Worm (Caenorhabditis elegans): ENCODE data around the gene mdt-19.
"Not testable (repeated sequence)": the region's sequence is repeated elsewhere in the genome, so short reads cannot be mapped to it uniquely, and the experiment has no call there.

The mdt-19 gene

DNA sequence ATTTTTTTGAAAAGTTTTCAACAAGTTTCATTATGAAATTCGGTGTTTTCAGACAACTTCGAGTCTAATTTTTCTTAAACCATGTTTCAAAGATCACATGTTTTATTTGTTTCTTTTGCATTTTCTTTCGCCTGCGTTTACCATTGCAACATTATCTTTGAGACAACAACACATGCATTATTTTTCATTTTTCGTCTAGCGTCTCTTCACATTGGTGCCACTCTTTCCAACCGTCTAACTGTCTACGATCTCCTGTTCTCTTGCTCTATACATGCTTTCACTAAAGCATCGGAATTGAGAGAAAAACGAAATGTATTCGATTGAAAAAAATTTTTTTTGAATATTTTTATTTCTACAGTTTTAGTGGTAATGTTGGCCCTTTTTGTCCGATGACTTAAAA, 19.3 kb upstream of the mdt-19 start:
- TF ChIP-seq W03F9.2 (tag; optimal IDR thresholded peaks at IDR 0.05) (no peak), dao-5 (tag; optimal IDR thresholded peaks at IDR 0.05) (no peak), him-1 (tag; optimal IDR thresholded peaks at IDR 0.05) (no peak)

DNA sequence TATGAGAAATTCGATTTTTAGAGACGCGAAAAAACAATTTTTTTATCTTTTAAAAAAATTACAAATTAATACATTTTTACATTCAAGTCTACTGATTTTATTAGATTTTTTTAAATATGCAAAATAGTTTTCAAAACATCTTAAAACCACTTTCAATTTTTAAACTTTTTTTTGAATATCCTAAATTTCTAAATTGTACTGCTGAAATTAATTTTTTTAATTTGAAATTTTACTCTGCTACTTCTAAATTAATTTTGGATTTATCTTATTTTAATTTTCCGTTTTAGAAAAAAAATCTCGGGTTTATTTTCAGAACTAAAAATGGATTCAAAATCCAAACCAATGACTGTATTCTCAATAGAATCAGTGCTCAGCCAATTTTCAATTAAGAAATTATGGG, 18.9 kb upstream of the mdt-19 start, which contains the start of gene Y71H2B.8:
Gene Y71H2B.8 (plus strand): TSS at position 301 of the 400 bp plus-strand sequence.
- TF ChIP-seq dao-5 (tag; optimal IDR thresholded peaks at IDR 0.05) (no peak), W03F9.2 (tag; optimal IDR thresholded peaks at IDR 0.05) (no peak), him-1 (tag; optimal IDR thresholded peaks at IDR 0.05) (no peak)

DNA sequence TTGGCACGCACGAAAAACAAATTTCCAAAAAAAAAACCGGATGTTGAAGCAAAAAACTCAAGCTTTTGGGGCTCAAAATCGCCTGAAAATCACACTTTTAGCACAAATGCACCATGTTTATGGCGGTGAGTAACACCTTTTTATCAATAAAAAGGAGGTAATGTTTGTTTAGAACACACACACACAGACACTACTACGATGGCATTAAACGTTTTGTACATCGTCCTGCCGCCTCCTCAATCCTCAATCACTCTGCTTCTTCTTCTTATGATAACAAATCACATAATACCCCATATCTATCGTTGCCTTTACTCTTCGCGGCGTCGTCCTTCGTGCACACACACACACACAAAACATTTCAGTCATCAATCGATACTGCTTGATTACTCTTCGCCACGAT, 11.7 kb upstream of the mdt-19 start, which contains the start of gene gpa-17:
Gene gpa-17 (plus strand): TSS at position 363 of the 400 bp plus-strand sequence.
- TF ChIP-seq W03F9.2 (tag; optimal IDR thresholded peaks at IDR 0.05) (no peak), dao-5 (tag; optimal IDR thresholded peaks at IDR 0.05) (no peak), him-1 (tag; optimal IDR thresholded peaks at IDR 0.05) (no peak)

DNA sequence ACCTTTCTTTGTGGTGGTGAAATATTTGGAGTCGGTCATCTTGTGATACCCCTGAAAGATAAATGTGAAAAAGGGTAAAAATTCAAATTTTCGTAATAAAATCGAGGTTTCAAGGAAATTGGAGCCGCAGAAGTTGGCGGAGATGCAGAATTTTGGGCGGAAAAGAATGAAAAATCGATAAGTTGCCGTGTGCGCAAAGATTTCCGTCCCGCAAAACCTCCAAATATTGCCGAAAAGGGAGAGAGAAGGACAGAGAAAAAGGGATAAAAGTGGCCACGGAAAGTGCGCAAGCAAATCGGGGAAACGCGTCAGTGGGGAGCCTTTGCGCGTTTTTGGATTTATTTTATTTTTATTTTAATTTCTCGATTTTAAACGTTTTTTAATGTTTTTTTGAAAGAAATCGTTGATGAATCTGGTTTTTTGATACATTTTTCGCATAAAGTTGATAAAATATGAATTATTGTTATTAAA, 834 bp upstream of the mdt-19 start, which contains the start of gene apb-1:
Gene apb-1 (minus strand): TSS at position 51 of the 471 bp plus-strand sequence.
- peak; percentile 87 for TF ChIP-seq him-1 (tag; optimal IDR thresholded peaks at IDR 0.05)
- peak; percentile 94 for TF ChIP-seq W03F9.2 (tag; optimal IDR thresholded peaks at IDR 0.05)
- TF ChIP-seq dao-5 (tag; optimal IDR thresholded peaks at IDR 0.05): no peak

DNA sequence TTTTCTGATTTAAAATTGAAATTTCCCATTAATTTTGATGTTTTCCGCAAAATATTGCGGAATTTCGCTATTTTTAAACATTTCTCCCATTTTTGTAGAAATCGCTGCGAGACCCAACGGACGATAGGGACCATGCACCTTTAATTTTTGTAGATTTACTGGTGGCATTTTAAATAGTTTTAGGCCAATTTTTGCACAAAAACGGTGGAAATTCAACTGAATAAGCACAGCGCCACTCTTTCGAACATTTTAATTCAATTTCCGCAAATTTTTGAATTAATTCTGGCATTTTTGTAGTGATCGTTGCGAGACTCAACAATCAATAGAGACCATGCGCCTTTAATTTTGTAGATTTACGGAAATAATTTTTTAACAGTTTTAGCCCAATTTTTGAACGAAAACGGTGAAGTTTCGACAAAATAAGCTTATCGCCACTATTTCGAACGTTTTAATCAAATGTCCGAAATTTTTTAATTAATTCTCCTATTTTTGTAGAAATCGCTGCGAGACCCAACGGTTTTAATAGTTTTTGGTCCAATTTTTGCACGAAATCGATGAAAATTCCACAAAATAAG, 725 bp downstream of the mdt-19 start:
- TF ChIP-seq dao-5 (tag; optimal IDR thresholded peaks at IDR 0.05) (no peak), W03F9.2 (tag; optimal IDR thresholded peaks at IDR 0.05) (no peak), him-1 (tag; optimal IDR thresholded peaks at IDR 0.05) (no peak)

DNA sequence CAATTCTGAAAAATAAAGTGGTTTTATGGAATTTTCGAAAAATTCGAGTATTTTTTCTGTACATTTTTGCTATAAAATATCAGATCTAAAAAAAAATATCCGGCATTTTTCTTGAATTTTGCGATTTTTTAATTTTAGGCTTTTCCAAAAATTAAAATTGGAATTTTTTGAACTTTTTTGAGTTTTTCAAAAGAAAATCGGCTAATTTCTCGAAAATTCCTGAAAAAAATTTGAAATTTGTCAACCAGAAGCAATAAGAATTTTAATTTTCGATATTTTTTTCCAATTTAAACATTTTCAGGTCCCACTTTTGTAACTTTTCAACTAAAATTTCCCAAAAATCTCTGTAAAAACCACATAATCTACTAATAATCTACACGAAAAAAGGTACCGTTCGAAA, 5.8 kb downstream of the mdt-19 start, which contains the start of gene Y71H2B.11:
Gene Y71H2B.11 (plus strand): TSS at position 301 of the 400 bp plus-strand sequence.
- TF ChIP-seq him-1 (tag; optimal IDR thresholded peaks at IDR 0.05): no peak
- TF ChIP-seq W03F9.2 (tag; optimal IDR thresholded peaks at IDR 0.05): no peak
- TF ChIP-seq dao-5 (tag; optimal IDR thresholded peaks at IDR 0.05): no peak

DNA sequence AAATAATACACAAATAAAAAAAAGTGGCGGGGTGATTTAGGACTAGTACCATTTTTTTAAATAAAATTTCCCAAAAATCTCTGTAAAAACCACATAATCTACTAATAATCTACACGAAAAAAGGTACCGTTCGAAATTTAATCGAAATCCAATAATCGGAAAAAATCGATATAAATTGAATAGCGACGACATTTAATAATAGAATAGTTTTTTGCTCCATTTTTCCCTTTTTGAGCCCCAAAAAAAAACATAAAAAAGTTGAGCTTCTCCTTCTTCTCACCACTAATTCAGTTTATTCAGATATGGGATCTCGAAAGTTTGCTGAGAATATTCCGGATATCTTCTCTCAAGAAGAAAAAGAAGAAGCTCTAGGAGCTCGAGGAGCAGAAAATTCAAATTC, 9.9 kb downstream of the mdt-19 start, which contains the start of gene Y71H2B.5:
Gene Y71H2B.5 (plus strand): TSS at position 301 of the 400 bp plus-strand sequence.
- not testable (repeated sequence) for TF ChIP-seq him-1, W03F9.2, dao-5 (tag; optimal IDR thresholded peaks at IDR 0.05)

DNA sequence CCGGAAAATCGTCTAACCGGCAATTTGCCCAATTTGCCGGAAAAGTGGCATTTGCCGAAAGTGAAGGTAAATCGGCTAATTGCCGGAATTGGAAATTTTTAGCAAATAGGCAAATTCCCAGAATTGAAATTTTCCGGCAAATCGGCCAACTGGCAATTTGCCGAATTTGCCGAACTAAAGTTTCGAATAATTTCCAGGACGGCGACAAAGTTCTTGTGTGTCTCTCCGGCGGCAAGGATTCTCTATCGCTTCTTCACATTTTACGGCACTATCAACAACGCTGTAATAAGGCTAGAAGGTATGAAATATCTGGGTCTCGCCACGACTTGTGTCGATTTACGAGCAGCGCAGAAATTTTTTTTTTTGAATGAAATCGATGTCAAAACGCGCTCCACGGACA, 18.4 kb downstream of the mdt-19 start:
- no peak for TF ChIP-seq W03F9.2 (tag; optimal IDR thresholded peaks at IDR 0.05)
- no peak for TF ChIP-seq him-1 (tag; optimal IDR thresholded peaks at IDR 0.05)
- TF ChIP-seq dao-5 (tag; optimal IDR thresholded peaks at IDR 0.05): no peak

DNA sequence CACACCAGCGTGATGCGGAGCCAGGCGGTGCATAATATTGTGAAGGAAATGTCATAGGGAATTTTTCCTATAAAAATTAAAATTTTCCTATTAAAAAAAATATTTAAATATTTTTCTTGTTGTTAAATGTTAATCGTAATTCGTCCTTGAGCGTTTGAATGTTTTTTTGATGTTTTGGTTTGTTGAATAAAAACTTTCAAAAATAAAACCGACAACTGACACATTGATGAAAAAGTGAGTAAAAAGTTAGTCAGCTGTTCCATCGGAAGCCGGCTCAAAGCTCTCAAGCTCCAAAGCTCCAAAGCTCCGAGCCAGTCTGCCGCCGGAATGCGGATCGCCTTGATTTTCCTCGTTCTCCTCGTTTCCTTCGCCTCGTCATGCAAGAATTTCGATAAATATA, 20.8 kb downstream of the mdt-19 start, which contains the start of gene Y71H2B.4:
Gene Y71H2B.4 (plus strand): TSS at position 301 of the 400 bp plus-strand sequence.
- TF ChIP-seq dao-5 (tag; optimal IDR thresholded peaks at IDR 0.05) (no peak), him-1 (tag; optimal IDR thresholded peaks at IDR 0.05) (no peak), W03F9.2 (tag; optimal IDR thresholded peaks at IDR 0.05) (no peak)

DNA sequence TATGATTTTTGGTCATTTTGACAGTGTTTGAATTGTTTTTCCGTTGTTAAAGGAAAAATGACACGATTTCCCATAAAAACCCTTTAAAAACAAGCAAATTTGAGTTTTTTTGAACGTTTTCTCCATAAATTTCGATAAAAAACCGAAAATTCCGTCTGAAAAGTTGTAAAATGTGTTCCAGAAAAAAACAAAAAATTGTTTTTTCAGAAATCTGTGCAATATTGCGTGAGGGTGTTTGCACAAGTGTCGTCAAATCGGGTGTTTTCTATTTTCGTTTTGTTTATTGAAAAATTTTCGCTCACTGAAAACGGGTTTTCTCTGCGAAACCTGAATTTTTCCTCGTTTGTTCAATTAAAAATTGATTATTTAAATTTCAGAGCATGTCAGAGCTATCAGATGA, 21.7 kb downstream of the mdt-19 start, which contains the start of gene ppfr-4:
Gene ppfr-4 (plus strand): TSS at position 378 of the 400 bp plus-strand sequence.
- TF ChIP-seq dao-5 (tag; optimal IDR thresholded peaks at IDR 0.05) (no peak), him-1 (tag; optimal IDR thresholded peaks at IDR 0.05) (no peak), W03F9.2 (tag; optimal IDR thresholded peaks at IDR 0.05) (no peak)

DNA sequence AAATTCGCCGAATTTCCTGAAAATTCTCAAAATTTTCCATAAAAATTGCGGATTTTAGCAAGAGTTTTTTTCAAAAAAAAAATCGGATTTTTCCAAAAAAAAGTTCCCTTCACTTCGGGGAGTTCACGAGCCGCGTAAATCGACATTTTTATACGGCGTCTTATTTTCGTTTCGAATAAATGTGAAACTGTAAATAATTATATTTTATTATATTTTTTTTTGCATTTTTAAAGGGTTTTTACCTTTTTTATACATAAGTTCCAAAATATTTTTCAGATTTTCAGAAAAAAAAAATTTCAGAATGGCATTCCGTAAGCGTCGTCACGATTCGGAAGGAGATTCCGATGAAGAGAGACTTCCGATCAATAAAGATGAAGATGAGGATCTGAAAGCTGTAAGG, 25.0 kb downstream of the mdt-19 start, which contains the start of gene Y71H2B.2:
Gene Y71H2B.2 (plus strand): TSS at position 301 of the 400 bp plus-strand sequence.
- TF ChIP-seq dao-5 (tag; optimal IDR thresholded peaks at IDR 0.05) (no peak), him-1 (tag; optimal IDR thresholded peaks at IDR 0.05) (no peak), W03F9.2 (tag; optimal IDR thresholded peaks at IDR 0.05) (no peak)

DNA sequence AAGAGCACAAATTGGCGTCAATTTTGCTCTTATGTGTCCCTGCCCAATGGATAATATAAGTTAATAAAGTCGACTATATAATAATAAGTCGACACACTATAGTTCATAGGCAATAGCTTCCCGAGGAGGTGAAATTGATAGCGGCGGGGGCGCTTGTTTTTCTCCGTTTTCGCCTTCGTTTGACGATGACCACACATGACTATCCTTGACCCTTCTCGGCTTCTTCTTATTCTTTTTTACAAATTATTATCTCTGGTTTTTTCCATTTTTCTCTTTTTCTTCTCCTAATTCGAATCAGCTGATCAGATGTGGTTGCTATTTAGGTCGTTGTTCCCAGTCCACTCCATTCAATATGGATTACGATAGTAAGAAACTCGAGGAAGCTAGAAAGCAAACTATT, 30.8 kb downstream of the mdt-19 start, which contains the start of gene acbp-8:
Gene acbp-8 (plus strand): TSS at position 324 of the 400 bp plus-strand sequence.
- TF ChIP-seq him-1 (tag; optimal IDR thresholded peaks at IDR 0.05): no peak
- TF ChIP-seq W03F9.2 (tag; optimal IDR thresholded peaks at IDR 0.05): no peak
- TF ChIP-seq dao-5 (tag; optimal IDR thresholded peaks at IDR 0.05): no peak

DNA sequence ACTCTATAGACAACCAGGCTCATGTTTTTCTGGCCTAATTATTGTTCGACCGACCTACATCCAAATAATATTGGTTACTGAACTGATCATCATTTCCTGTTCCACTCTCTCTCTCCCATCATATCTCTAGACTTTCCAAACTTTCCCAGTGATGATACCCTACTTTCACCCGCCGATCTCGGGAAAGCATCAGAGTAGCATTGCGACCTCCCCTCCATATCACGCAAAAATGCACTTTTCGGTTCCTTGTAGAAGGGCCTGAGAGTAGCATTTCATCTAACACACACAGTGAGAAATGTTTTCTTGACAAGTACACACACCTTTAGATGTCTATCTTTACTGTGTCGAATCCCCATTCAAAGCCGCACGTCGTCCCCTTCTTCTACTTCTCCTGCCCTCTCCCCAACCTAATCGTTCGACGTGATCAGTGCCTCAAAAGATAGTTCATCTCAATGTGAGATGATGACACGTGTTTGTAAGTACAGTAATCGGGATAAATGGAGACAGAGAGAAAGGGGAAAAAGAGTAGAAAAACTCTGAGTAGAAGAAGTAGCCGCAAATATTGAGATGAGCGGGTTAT, 35.1 kb downstream of the mdt-19 start:
- TF ChIP-seq dao-5 (tag; optimal IDR thresholded peaks at IDR 0.05): no peak
- no peak for TF ChIP-seq him-1 (tag; optimal IDR thresholded peaks at IDR 0.05)
- TF ChIP-seq W03F9.2 (tag; optimal IDR thresholded peaks at IDR 0.05): no peak

DNA sequence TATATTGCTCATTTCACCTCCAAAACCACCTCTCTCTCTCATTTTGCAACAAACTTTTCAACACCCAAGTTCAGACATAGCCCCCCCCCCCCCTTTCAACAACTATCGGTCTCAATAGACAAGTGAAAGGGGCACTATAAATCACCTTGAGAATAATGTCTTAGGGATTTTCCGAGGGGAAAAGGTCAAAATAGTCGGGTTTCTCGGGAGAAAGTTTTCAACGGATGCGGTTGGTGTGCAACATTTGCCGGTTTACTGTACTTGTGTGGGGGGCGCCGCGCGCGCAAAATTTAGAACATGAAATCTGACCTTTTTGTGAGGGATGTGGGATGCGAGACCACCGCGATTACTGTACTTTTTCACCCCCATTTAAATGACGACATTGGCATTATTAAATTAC, 36.7 kb downstream of the mdt-19 start:
- TF ChIP-seq dao-5 (tag; optimal IDR thresholded peaks at IDR 0.05) (no peak), him-1 (tag; optimal IDR thresholded peaks at IDR 0.05) (no peak), W03F9.2 (tag; optimal IDR thresholded peaks at IDR 0.05) (no peak)

Measured in whole organism, L4/young adult.